Fruit fly (Drosophila melanogaster) whole organism, embryonic: ENCODE results near the gene CG4968.
A peak's percentile ranks its signal among the peaks of the same experiment; 100 is the strongest.

Experiments used
- Abd-B ChIP-seq: fragments of 200-800 bp; sonication (Bioruptor generic); optimal IDR thresholded peaks from 2 replicates; lab custom pipeline; 2018; ENCODE audit warnings: missing biosample characterization, mild to moderate bottlenecking, missing genetic modification characterization, moderate library complexity
- CG2120 ChIP-seq: fragments of 200-800 bp; sonication (Bioruptor generic); optimal IDR thresholded peaks from 3 replicates; lab custom pipeline; 2016; ENCODE audit warnings: missing biosample characterization, missing genetic modification characterization
- CG2678 ChIP-seq: fragments of 200-800 bp; sonication (Bioruptor generic); optimal IDR thresholded peaks from 3 replicates; lab custom pipeline; 2019; ENCODE audit warnings: missing biosample characterization, mild to moderate bottlenecking, missing genetic modification characterization, moderate library complexity
- CG33213 ChIP-seq: fragments of 200-800 bp; sonication (Bioruptor generic); optimal IDR thresholded peaks from 3 replicates; lab custom pipeline; 2016; ENCODE audit warnings: missing biosample characterization, missing genetic modification characterization
- CG4617 ChIP-seq: fragments of 200-800 bp; sonication (Bioruptor generic); optimal IDR thresholded peaks from 3 replicates; lab custom pipeline; 2016; ENCODE audit warnings: missing biosample characterization, missing genetic modification characterization, borderline replicate concordance
- Camta ChIP-seq: fragments of 200-800 bp; sonication (Bioruptor generic); optimal IDR thresholded peaks from 2 replicates; lab custom pipeline; 2016; ENCODE audit warnings: missing biosample characterization, missing genetic modification characterization
- btn ChIP-seq: fragments of 200-800 bp; sonication (Bioruptor generic); optimal IDR thresholded peaks from 2 replicates; lab custom pipeline; 2016; ENCODE audit warnings: missing biosample characterization, missing genetic modification characterization
- hkb ChIP-seq, 2 experiments: fragments of 200-800 bp in 1 of 2; fragments of >200 bp in 1 of 2; sonication (Bioruptor generic) in 1 of 2; IDR thresholded peaks in 1 of 2; optimal IDR thresholded peaks in 1 of 2; 2 replicates each; pipeline versions ENCODE4 v1.3.6 to Lab custom; 2017 to 2022; ENCODE audit warnings: missing biosample characterization in 1 of 2, missing genetic modification characterization in 1 of 2
- lilli ChIP-seq: fragments of 200-800 bp; sonication (Bioruptor generic); optimal IDR thresholded peaks from 3 replicates; lab custom pipeline; 2016; ENCODE audit warnings: missing biosample characterization, missing genetic modification characterization
- nerfin-1 ChIP-seq: fragments of 200-800 bp; sonication (Bioruptor generic); optimal IDR thresholded peaks from 3 replicates; lab custom pipeline; 2019; ENCODE audit warnings: missing biosample characterization, mild to moderate bottlenecking, missing genetic modification characterization, moderate library complexity
- sc ChIP-seq, 3 experiments: fragments of >200 bp in 2 of 3; fragments of 200-800 bp in 1 of 3; sonication (Bioruptor generic) in 1 of 3; optimal IDR thresholded peaks; 2 replicates in 2 of 3; 3 replicates in 1 of 3; lab custom pipeline; 2017; ENCODE audit warnings: mild to moderate bottlenecking in 1 of 3, missing biosample characterization in 1 of 3, missing genetic modification characterization in 1 of 3, missing genetic modification reagents in 1 of 3

CG4968 gene

dm6 chr2L:10356508-10356907, 49.8 kb downstream of the CG4968 start, which contains the start of the genes CtsL4 and ClpP (continued):
- no peak for TF ChIP-seq hkb (optimal IDR thresholded peaks at IDR 0.05; lab: Kevin White, UChicago)
- 0 out of 2 replicates have a peak, but pooled peaks have one; percentile 34 for TF ChIP-seq hkb (GFP tag; IDR thresholded peaks at IDR 0.05; lab: Robert Waterston, UW)
- TF ChIP-seq sc (optimal IDR thresholded peaks at IDR 0.05; lab: Kevin White, UChicago), result no peak
- peak; percentile 2 for TF ChIP-seq sc (GFP tag; optimal IDR thresholded peaks at IDR 0.05; lab: Kevin White, UChicago)
- peak; percentile 56 for TF ChIP-seq nerfin-1
- TF ChIP-seq Abd-B (GFP tag; lab: Kevin White, UChicago), result peak; percentile 46
- no peak for TF ChIP-seq btn (GFP tag; lab: Kevin White, UChicago)
- peak; percentile 76 for TF ChIP-seq CG4617 (GFP tag; lab: Kevin White, UChicago)
- TF ChIP-seq CG2120 (GFP tag; lab: Kevin White, UChicago), result peak; percentile 64
- TF ChIP-seq CG33213 (GFP tag; lab: Kevin White, UChicago), result peak; percentile 15
- TF ChIP-seq Camta (GFP tag; lab: Kevin White, UChicago), result peak; percentile 4
- TF ChIP-seq lilli (GFP tag; lab: Kevin White, UChicago), result peak; percentile 60
- TF ChIP-seq CG2678 (tag; lab: Kevin White, UChicago), result no peak
